Fruit fly (Drosophila melanogaster) whole organism, embryonic: Measurements from ENCODE around the gene Psa.

Experiments used
- CG10274 ChIP-seq: fragments of 200-800 bp; sonication (Bioruptor generic); optimal IDR thresholded peaks from 3 replicates; lab custom pipeline; 2017; ENCODE audit warnings: missing biosample characterization, mild to moderate bottlenecking, missing genetic modification characterization
- CG11560 ChIP-seq: fragments of 200-800 bp; sonication (Bioruptor generic); IDR thresholded peaks from 3 replicates; pipeline ENCODE4 v1.3.6; 2022; ENCODE audit warnings: missing biosample characterization, missing genetic modification characterization
- CG13287 ChIP-seq: fragments of 200-800 bp; sonication (Bioruptor generic); IDR thresholded peaks from 2 replicates; pipeline ENCODE4 v1.3.6; 2022; ENCODE audit warnings: missing biosample characterization, missing genetic modification characterization; ENCODE audit not compliant: partially characterized antibody
- CG14050 ChIP-seq: fragments of 200-800 bp; sonication (Bioruptor generic); IDR thresholded peaks from 3 replicates; pipeline ENCODE4 v1.3.6; 2022; ENCODE audit warnings: missing biosample characterization, missing genetic modification characterization
- CG14710 ChIP-seq: fragments of 200-800 bp; sonication (Bioruptor generic); optimal IDR thresholded peaks from 3 replicates; lab custom pipeline; 2019; ENCODE audit warnings: missing biosample characterization, mild to moderate bottlenecking, missing genetic modification characterization, moderate library complexity
- CG1792 ChIP-seq: fragments of 200-800 bp; sonication (Bioruptor generic); optimal IDR thresholded peaks from 2 replicates; lab custom pipeline; 2016; ENCODE audit warnings: missing biosample characterization, missing genetic modification characterization
- CG2120 ChIP-seq: fragments of 200-800 bp; sonication (Bioruptor generic); optimal IDR thresholded peaks from 3 replicates; lab custom pipeline; 2016; ENCODE audit warnings: missing biosample characterization, missing genetic modification characterization
- CG34376 ChIP-seq: fragments of 200-800 bp; sonication (Bioruptor generic); optimal IDR thresholded peaks from 2 replicates; lab custom pipeline; 2018; ENCODE audit warnings: missing biosample characterization, mild to moderate bottlenecking, missing genetic modification characterization
- CG4328 ChIP-seq: fragments of 200-800 bp; sonication (Bioruptor generic); optimal IDR thresholded peaks from 3 replicates; lab custom pipeline; 2017; ENCODE audit warnings: missing biosample characterization, missing genetic modification reagents, missing genetic modification characterization
- CG5953 ChIP-seq: fragments of 200-800 bp; sonication (Bioruptor generic); IDR thresholded peaks from 2 replicates; pipeline ENCODE4 v1.3.6; 2022; ENCODE audit warnings: missing biosample characterization, missing genetic modification characterization
- CG7786 ChIP-seq: fragments of 200-800 bp; sonication (Bioruptor generic); optimal IDR thresholded peaks from 2 replicates; lab custom pipeline; 2016; ENCODE audit warnings: missing biosample characterization, missing genetic modification characterization
- CG8281 ChIP-seq: fragments of 200-800 bp; sonication (Bioruptor generic); optimal IDR thresholded peaks from 2 replicates; lab custom pipeline; 2018; ENCODE audit warnings: missing biosample characterization, mild to moderate bottlenecking, missing genetic modification characterization, moderate library complexity
- CG8359 ChIP-seq: fragments of 200-800 bp; sonication (Bioruptor generic); optimal IDR thresholded peaks from 2 replicates; lab custom pipeline; 2017; ENCODE audit warnings: missing biosample characterization, mild to moderate bottlenecking, missing genetic modification characterization, borderline replicate concordance
- CG8388 ChIP-seq: fragments of 200-800 bp; sonication (Bioruptor generic); optimal IDR thresholded peaks from 2 replicates; lab custom pipeline; 2019; ENCODE audit warnings: missing biosample characterization, mild to moderate bottlenecking, missing genetic modification characterization, moderate library complexity
- CG8944 ChIP-seq: fragments of 200-800 bp; sonication (Bioruptor generic); optimal IDR thresholded peaks from 3 replicates; lab custom pipeline; 2016; ENCODE audit warnings: missing biosample characterization, missing genetic modification characterization
- CG9817 ChIP-seq: fragments of 200-800 bp; sonication (Bioruptor generic); optimal IDR thresholded peaks from 2 replicates; lab custom pipeline; 2018; ENCODE audit warnings: missing biosample characterization, mild to moderate bottlenecking, missing genetic modification characterization, moderate library complexity
- CoRest ChIP-seq: fragments of 200-800 bp; sonication (Bioruptor generic); optimal IDR thresholded peaks from 3 replicates; lab custom pipeline; 2018; ENCODE audit warnings: missing biosample characterization, mild to moderate bottlenecking, missing genetic modification characterization, moderate library complexity
- Dp ChIP-seq: fragments of 200-800 bp; sonication (Bioruptor generic); optimal IDR thresholded peaks from 2 replicates; lab custom pipeline; 2018; ENCODE audit warnings: missing biosample characterization, mild to moderate bottlenecking, missing genetic modification characterization, moderate library complexity
- Fer2 ChIP-seq: fragments of 200-800 bp; sonication (Bioruptor generic); optimal IDR thresholded peaks from 2 replicates; lab custom pipeline; 2018; ENCODE audit warnings: missing biosample characterization, mild to moderate bottlenecking, missing genetic modification characterization, moderate library complexity
- GATAe ChIP-seq: fragments of 200-800 bp; sonication (Bioruptor generic); conservative IDR thresholded peaks from 2 replicates; pipeline ENCODE4 v1.3.6; 2022; ENCODE audit warnings: missing biosample characterization, missing genetic modification characterization
- Gug ChIP-seq: fragments of 200-800 bp; sonication (Bioruptor generic); IDR thresholded peaks from 4 replicates; pipeline ENCODE4 v1.3.6; 2022; ENCODE audit warnings: missing biosample characterization, missing genetic modification characterization
- HHEX ChIP-seq: fragments of 200-800 bp; sonication (Bioruptor generic); optimal IDR thresholded peaks from 3 replicates; lab custom pipeline; 2017; ENCODE audit warnings: missing biosample characterization, mild to moderate bottlenecking, missing genetic modification characterization, missing genetic modification reagents
- HLHmδ ChIP-seq: fragments of 200-800 bp; sonication (Bioruptor generic); optimal IDR thresholded peaks from 2 replicates; lab custom pipeline; 2018; ENCODE audit warnings: missing biosample characterization, mild to moderate bottlenecking, missing genetic modification characterization, moderate library complexity
- Hand ChIP-seq: fragments of 200-800 bp; sonication (Bioruptor generic); optimal IDR thresholded peaks from 2 replicates; lab custom pipeline; 2017; ENCODE audit warnings: mild to moderate bottlenecking, missing biosample characterization, missing genetic modification reagents, missing genetic modification characterization
- Mad ChIP-seq: fragments of 200-800 bp; sonication (Bioruptor generic); optimal IDR thresholded peaks from 2 replicates; lab custom pipeline; 2016; ENCODE audit warnings: missing biosample characterization, missing genetic modification characterization
- Myb ChIP-seq: fragments of 200-800 bp; sonication (Bioruptor generic); optimal IDR thresholded peaks from 2 replicates; lab custom pipeline; 2016; ENCODE audit warnings: missing biosample characterization, missing genetic modification characterization
- Nf-YB ChIP-seq: fragments of 200-800 bp; sonication (Bioruptor generic); optimal IDR thresholded peaks from 3 replicates; lab custom pipeline; 2019; ENCODE audit warnings: missing biosample characterization, mild to moderate bottlenecking, missing genetic modification characterization, moderate library complexity
- Pdp1 ChIP-seq, 2 experiments: fragments of 200-800 bp; sonication (Bioruptor generic); optimal IDR thresholded peaks; 3 replicates each; lab custom pipeline; 2016; ENCODE audit warnings: missing biosample characterization in 2 of 2, missing genetic modification characterization in 2 of 2, mild to moderate bottlenecking in 1 of 2, moderate library complexity in 1 of 2
- Poxn ChIP-seq: fragments of 200-800 bp; sonication (Bioruptor generic); IDR thresholded peaks from 2 replicates; pipeline ENCODE4 v1.3.6; 2022; ENCODE audit warnings: missing biosample characterization, missing genetic modification characterization
- Rfx ChIP-seq: fragments of 200-800 bp; sonication (Bioruptor generic); IDR thresholded peaks from 2 replicates; pipeline ENCODE4 v1.3.6; 2022; ENCODE audit warnings: missing biosample characterization, missing genetic modification characterization
- Xrp1 ChIP-seq: fragments of 200-800 bp; sonication (Bioruptor generic); IDR thresholded peaks from 2 replicates; pipeline ENCODE4 v1.3.6; 2022; ENCODE audit warnings: missing biosample characterization, missing genetic modification characterization
- YL-1 ChIP-seq: fragments of 200-800 bp; sonication (Bioruptor generic); optimal IDR thresholded peaks from 3 replicates; lab custom pipeline; 2017; ENCODE audit warnings: missing biosample characterization, mild to moderate bottlenecking, missing genetic modification characterization
- bcd ChIP-seq: fragments of 200-800 bp; sonication (Bioruptor generic); optimal IDR thresholded peaks from 2 replicates; lab custom pipeline; 2017; ENCODE audit warnings: missing biosample characterization, mild to moderate bottlenecking, missing genetic modification characterization
- bowl ChIP-seq: fragments of 200-800 bp; sonication (Bioruptor generic); IDR thresholded peaks from 2 replicates; pipeline ENCODE4 v1.3.6; 2022; ENCODE audit warnings: missing biosample characterization, missing genetic modification characterization
- crc ChIP-seq: fragments of 200-800 bp; sonication (Bioruptor generic); optimal IDR thresholded peaks from 2 replicates; lab custom pipeline; 2016; ENCODE audit warnings: missing biosample characterization, missing genetic modification characterization
- croc ChIP-seq: fragments of 200-800 bp; sonication (Bioruptor generic); conservative IDR thresholded peaks from 3 replicates; pipeline ENCODE4 v1.3.6; 2022; ENCODE audit warnings: missing biosample characterization, missing genetic modification characterization
- danr ChIP-seq: fragments of 200-800 bp; sonication (Bioruptor generic); IDR thresholded peaks from 2 replicates; pipeline ENCODE4 v1.3.6; 2022; ENCODE audit warnings: missing biosample characterization, missing genetic modification characterization
- hkb ChIP-seq, 2 experiments: fragments of 200-800 bp in 1 of 2; fragments of >200 bp in 1 of 2; sonication (Bioruptor generic) in 1 of 2; IDR thresholded peaks in 1 of 2; optimal IDR thresholded peaks in 1 of 2; 2 replicates each; pipeline versions ENCODE4 v1.3.6 to Lab custom; 2017 to 2022; ENCODE audit warnings: missing biosample characterization in 1 of 2, missing genetic modification characterization in 1 of 2
- nerfin-2 ChIP-seq: fragments of 200-800 bp; sonication (Bioruptor generic); IDR thresholded peaks from 2 replicates; pipeline ENCODE4 v1.3.6; 2022; ENCODE audit warnings: missing biosample characterization, missing genetic modification characterization; ENCODE audit not compliant: partially characterized antibody
- onecut ChIP-seq: fragments of 200-800 bp; sonication (Bioruptor generic); IDR thresholded peaks from 2 replicates; pipeline ENCODE4 v1.3.6; 2022; ENCODE audit warnings: missing biosample characterization, missing genetic modification characterization
- phol ChIP-seq: fragments of 200-800 bp; sonication (Bioruptor generic); optimal IDR thresholded peaks from 3 replicates; lab custom pipeline; 2018; ENCODE audit warnings: missing biosample characterization, mild to moderate bottlenecking, missing genetic modification characterization, moderate library complexity
- sc ChIP-seq, 3 experiments: fragments of >200 bp in 2 of 3; fragments of 200-800 bp in 1 of 3; sonication (Bioruptor generic) in 1 of 3; optimal IDR thresholded peaks; 2 replicates in 2 of 3; 3 replicates in 1 of 3; lab custom pipeline; 2017; ENCODE audit warnings: mild to moderate bottlenecking in 1 of 3, missing biosample characterization in 1 of 3, missing genetic modification characterization in 1 of 3, missing genetic modification reagents in 1 of 3
- sisA ChIP-seq: fragments of 200-800 bp; sonication (Bioruptor generic); IDR thresholded peaks from 2 replicates; pipeline ENCODE4 v1.3.6; 2022; ENCODE audit warnings: missing biosample characterization, missing genetic modification characterization
- tio ChIP-seq: fragments of 200-800 bp; sonication (Bioruptor generic); optimal IDR thresholded peaks from 2 replicates; lab custom pipeline; 2017; ENCODE audit warnings: missing biosample characterization, missing genetic modification characterization, inconsistent platforms
- tna ChIP-seq: fragments of 200-800 bp; sonication (Bioruptor generic); IDR thresholded peaks from 2 replicates; pipeline ENCODE4 v1.3.6; 2022; ENCODE audit warnings: missing biosample characterization, missing genetic modification characterization; ENCODE audit not compliant: partially characterized antibody
- zf30C ChIP-seq: fragments of 200-800 bp; sonication (Bioruptor generic); optimal IDR thresholded peaks from 3 replicates; lab custom pipeline; 2018; ENCODE audit warnings: missing biosample characterization, mild to moderate bottlenecking, missing genetic modification characterization

Gene Psa

DNA sequence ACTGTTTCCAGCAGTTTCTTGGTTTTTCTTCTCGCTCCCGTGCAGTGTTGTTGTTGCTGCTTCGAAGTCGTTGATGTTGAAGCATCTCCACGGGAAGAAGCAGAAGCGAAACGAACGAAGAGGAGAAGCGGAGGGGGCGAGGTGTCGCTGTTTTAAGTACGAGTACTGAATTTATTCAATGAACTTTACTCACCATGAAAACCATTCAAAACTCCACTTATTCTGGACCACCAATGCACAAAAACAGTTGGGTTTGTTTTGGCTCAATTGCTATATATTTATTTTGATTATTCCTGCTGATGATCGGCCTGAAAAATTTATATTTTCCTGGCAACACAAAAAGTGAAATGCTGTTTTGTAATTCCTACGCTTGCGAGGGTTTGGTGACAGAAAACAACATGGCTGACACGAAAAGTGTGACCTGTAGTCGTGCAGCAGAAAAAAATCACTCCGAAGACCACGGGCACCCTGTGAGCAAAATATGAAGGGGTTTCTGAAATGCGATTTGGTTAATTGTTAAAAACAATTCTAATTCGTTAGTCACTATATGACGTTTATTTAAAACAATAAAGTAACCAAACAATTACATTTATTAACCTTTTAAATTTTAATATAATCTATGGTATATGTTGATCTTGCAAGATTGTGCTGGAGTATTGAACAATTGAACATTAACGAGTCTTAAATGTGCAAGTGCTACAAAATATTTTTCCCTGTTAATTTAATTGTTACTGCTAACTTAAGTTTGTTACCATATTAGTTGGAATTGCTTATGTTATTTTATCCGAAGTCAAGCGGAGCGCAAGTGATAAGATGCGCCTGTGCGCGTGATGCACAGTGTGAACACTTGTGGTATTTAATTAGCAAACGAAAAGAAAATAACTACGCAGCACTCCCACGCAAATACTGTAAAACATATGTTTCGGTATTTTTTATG lies 65.8 kb downstream of the Psa start, which contains the start of gene CG7879 (continued):
- TF ChIP-seq HHEX (GFP tag; lab: Kevin White, UChicago) (peak; percentile 22), zf30C (GFP tag; lab: Kevin White, UChicago) (no peak), CG8944 (peak; percentile 2), hkb (optimal IDR thresholded peaks at IDR 0.05; lab: Kevin White, UChicago) (no peak), hkb (GFP tag; IDR thresholded peaks at IDR 0.05; lab: Robert Waterston, UW) (0 out of 2 replicates have a peak, but pooled peaks have one; percentile 24), tio (GFP tag; lab: Kevin White, UChicago) (no peak), Myb (GFP tag; lab: Kevin White, UChicago) (no peak), CG8388 (no peak), CG5953 (GFP tag; lab: Robert Waterston, UW) (0 out of 2 replicates have a peak, but pooled peaks have one; percentile 20), tna (GFP tag; lab: Robert Waterston, UW) (no peak), nerfin-2 (GFP tag; lab: Robert Waterston, UW) (no peak), CG7786 (GFP tag; lab: Kevin White, UChicago) (no peak), GATAe (GFP tag; lab: Robert Waterston, UW) (no peak), Xrp1 (GFP tag; lab: Robert Waterston, UW) (0 out of 2 replicates have a peak, but pooled peaks have one; percentile 13), sisA (GFP tag; lab: Robert Waterston, UW) (peak; percentile 25), CG14710 (tag; lab: Kevin White, UChicago) (peak; percentile 72), CG2120 (GFP tag; lab: Kevin White, UChicago) (no peak), YL-1 (peak; percentile 91), CG34376 (GFP tag; lab: Kevin White, UChicago) (peak; percentile 42), CG9817 (peak; percentile 25), onecut (GFP tag; lab: Robert Waterston, UW) (0 out of 2 replicates have a peak, but pooled peaks have one; percentile 5), Mad (GFP tag; lab: Kevin White, UChicago) (no peak), Rfx (GFP tag; lab: Robert Waterston, UW) (peak; percentile 50), Pdp1 (GFP tag; optimal IDR thresholded peaks at IDR 0.05; lab: Kevin White, UChicago) (peak in 1 of 2 experiments; percentile 76), CG11560 (no peak), croc (GFP tag; lab: Robert Waterston, UW) (no peak), Hand (GFP tag; lab: Kevin White, UChicago) (peak; percentile 25), CG8281 (tag; lab: Kevin White, UChicago) (no peak), CG14050 (no peak), Gug (GFP tag; lab: Robert Waterston, UW) (peak; percentile 19; the same call in 1 of the 4 replicates), Fer2 (tag; lab: Kevin White, UChicago) (no peak), CoRest (tag; lab: Kevin White, UChicago) (peak; percentile 46), bcd (GFP tag; lab: Kevin White, UChicago) (peak; percentile 17), CG13287 (GFP tag; lab: Robert Waterston, UW) (peak; percentile 32; the same call in 1 of the 2 replicates), sc (optimal IDR thresholded peaks at IDR 0.05; lab: Kevin White, UChicago) (no peak), sc (GFP tag; optimal IDR thresholded peaks at IDR 0.05; lab: Kevin White, UChicago) (no peak), HLHmδ (GFP tag; lab: Kevin White, UChicago) (peak; percentile 38), CG4328 (GFP tag; lab: Kevin White, UChicago) (no peak), crc (no peak), danr (no peak), phol (tag; lab: Kevin White, UChicago) (peak; percentile 99), CG8359 (GFP tag; lab: Kevin White, UChicago) (no peak), Nf-YB (GFP tag; lab: Kevin White, UChicago) (no peak), bowl (no peak), CG10274 (GFP tag; lab: Kevin White, UChicago) (no peak), Poxn (GFP tag; lab: Robert Waterston, UW) (no peak), CG1792 (no peak), Dp (GFP tag; lab: Kevin White, UChicago) (no peak)
